Fruit fly (Drosophila melanogaster) Kc167 (cell line): ENCODE results near the gene CG5050.

Source experiments
- Sin3A ChIP-seq: fragments of >200 bp; optimal IDR thresholded peaks from 2 replicates; lab custom pipeline; 2018; ENCODE audit warnings: missing external identifiers
- h ChIP-seq: fragments of >200 bp; optimal IDR thresholded peaks from 3 replicates; lab custom pipeline; 2018; ENCODE audit warnings: missing external identifiers
- psq ChIP-seq: fragments of >200 bp; optimal IDR thresholded peaks from 2 replicates; lab custom pipeline; 2017; ENCODE audit warnings: missing external identifiers
- ttk ChIP-seq: sonication (Bioruptor generic); optimal IDR thresholded peaks from 2 replicates; lab custom pipeline; 2017; ENCODE audit warnings: missing external identifiers

DNA sequence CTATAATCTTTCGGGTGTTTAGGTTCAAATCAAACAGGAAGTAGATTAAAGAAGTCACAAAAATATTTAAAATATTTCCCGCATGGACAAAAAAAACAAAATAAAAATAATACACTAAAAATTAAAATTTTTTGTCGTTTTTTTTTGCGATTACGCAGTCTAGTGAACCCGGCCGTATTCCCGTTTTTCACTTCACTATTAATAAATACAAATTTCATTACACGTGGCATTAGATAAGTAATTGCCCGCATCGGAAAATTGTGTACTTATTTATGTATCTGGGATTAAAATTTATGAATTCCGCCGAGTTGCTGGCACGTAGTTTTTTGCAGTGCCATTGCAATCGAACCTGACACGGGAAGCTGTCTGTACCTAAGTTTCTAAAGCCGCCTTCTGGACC lies 25.5 kb upstream of the CG5050 start:
- TF ChIP-seq psq (lab: Kevin White, UChicago) (no peak), Sin3A (lab: Kevin White, UChicago) (no peak), ttk (lab: Kevin White, UChicago) (no peak), h (lab: Kevin White, UChicago) (no peak)
